Fruit fly (Drosophila melanogaster) whole organism, embryonic: ENCODE measurements around the gene Orct2.

Experiments used
- BtbVII ChIP-seq: fragments of 200-800 bp; sonication (Bioruptor generic); optimal IDR thresholded peaks from 3 replicates; lab custom pipeline; 2017; ENCODE audit warnings: missing biosample characterization, mild to moderate bottlenecking, missing genetic modification characterization
- C15 ChIP-seq: fragments of 200-800 bp; sonication (Bioruptor generic); IDR thresholded peaks from 3 replicates; pipeline ENCODE4 v1.3.6; 2022; ENCODE audit warnings: missing biosample characterization, missing genetic modification characterization
- CG10321 ChIP-seq: fragments of 200-800 bp; sonication (Bioruptor generic); IDR thresholded peaks from 2 replicates; pipeline ENCODE4 v1.3.6; 2022; ENCODE audit warnings: missing biosample characterization, missing genetic modification characterization
- CG12071 ChIP-seq: fragments of 200-800 bp; sonication (Bioruptor generic); optimal IDR thresholded peaks from 3 replicates; lab custom pipeline; 2018; ENCODE audit warnings: missing biosample characterization, mild to moderate bottlenecking, missing genetic modification characterization
- CG12299 ChIP-seq: fragments of 200-800 bp; sonication (Bioruptor generic); optimal IDR thresholded peaks from 2 replicates; lab custom pipeline; 2018; ENCODE audit warnings: missing biosample characterization, mild to moderate bottlenecking, missing genetic modification characterization
- CG13424 ChIP-seq: fragments of 200-800 bp; sonication (Bioruptor generic); optimal IDR thresholded peaks from 2 replicates; lab custom pipeline; 2019; ENCODE audit warnings: missing biosample characterization, mild to moderate bottlenecking, missing genetic modification characterization, moderate library complexity
- CG14860 ChIP-seq: fragments of 200-800 bp; sonication (Bioruptor generic); IDR thresholded peaks from 3 replicates; pipeline ENCODE4 v1.3.6; 2022; ENCODE audit warnings: missing biosample characterization, missing genetic modification characterization; ENCODE audit not compliant: partially characterized antibody
- CG1603 ChIP-seq: fragments of 200-800 bp; sonication (Bioruptor generic); optimal IDR thresholded peaks from 2 replicates; lab custom pipeline; 2019; ENCODE audit warnings: missing biosample characterization, mild to moderate bottlenecking, missing genetic modification characterization, moderate library complexity
- CG16815 ChIP-seq: fragments of 200-800 bp; sonication (Bioruptor generic); optimal IDR thresholded peaks from 3 replicates; lab custom pipeline; 2017; ENCODE audit warnings: missing biosample characterization, mild to moderate bottlenecking, missing genetic modification characterization
- CG17186 ChIP-seq: fragments of 200-800 bp; sonication (Bioruptor generic); optimal IDR thresholded peaks from 3 replicates; lab custom pipeline; 2017; ENCODE audit warnings: missing biosample characterization, missing genetic modification reagents, missing genetic modification characterization
- CG18262 ChIP-seq: fragments of 200-800 bp; optimal IDR thresholded peaks from 3 replicates; lab custom pipeline; 2019; ENCODE audit warnings: missing biosample characterization, mild to moderate bottlenecking, missing genetic modification characterization, moderate library complexity
- CG18476 ChIP-seq: fragments of 200-800 bp; sonication (Bioruptor generic); optimal IDR thresholded peaks from 2 replicates; lab custom pipeline; 2016; ENCODE audit warnings: missing biosample characterization, mild to moderate bottlenecking, missing genetic modification characterization
- CG18599 ChIP-seq: fragments of 200-800 bp; sonication (Bioruptor generic); optimal IDR thresholded peaks from 3 replicates; lab custom pipeline; 2017; ENCODE audit warnings: missing biosample characterization, missing genetic modification characterization, mild to moderate bottlenecking, moderate library complexity, missing genetic modification reagents
- CG31441 ChIP-seq: fragments of 200-800 bp; sonication (Bioruptor generic); IDR thresholded peaks from 2 replicates; pipeline ENCODE4 v1.3.6; 2022; ENCODE audit warnings: missing biosample characterization, missing genetic modification characterization
- CG3163 ChIP-seq: fragments of 200-800 bp; sonication (Bioruptor generic); optimal IDR thresholded peaks from 3 replicates; lab custom pipeline; 2016; ENCODE audit warnings: missing biosample characterization, missing genetic modification characterization
- CG6272 ChIP-seq: fragments of 200-800 bp; sonication (Bioruptor generic); IDR thresholded peaks from 2 replicates; pipeline ENCODE4 v1.3.6; 2022; ENCODE audit warnings: missing biosample characterization, missing genetic modification characterization
- CG6854 ChIP-seq: fragments of 200-800 bp; sonication (Bioruptor generic); optimal IDR thresholded peaks from 3 replicates; lab custom pipeline; 2017; ENCODE audit warnings: missing biosample characterization, mild to moderate bottlenecking, missing genetic modification characterization
- CG7963 ChIP-seq: fragments of 200-800 bp; sonication (Bioruptor generic); IDR thresholded peaks from 3 replicates; pipeline ENCODE4 v1.3.6; 2022; ENCODE audit warnings: missing biosample characterization, missing genetic modification characterization; ENCODE audit not compliant: partially characterized antibody
- CG8281 ChIP-seq: fragments of 200-800 bp; sonication (Bioruptor generic); optimal IDR thresholded peaks from 2 replicates; lab custom pipeline; 2018; ENCODE audit warnings: missing biosample characterization, mild to moderate bottlenecking, missing genetic modification characterization, moderate library complexity
- D ChIP-seq, 2 experiments: fragments of 200-800 bp in 1 of 2; fragments of >200 bp in 1 of 2; sonication (Bioruptor generic) in 1 of 2; optimal IDR thresholded peaks; 2 replicates in 1 of 2; 3 replicates in 1 of 2; lab custom pipeline; 2017; ENCODE audit warnings: mild to moderate bottlenecking in 1 of 2, missing biosample characterization in 1 of 2, missing genetic modification characterization in 1 of 2, missing genetic modification reagents in 1 of 2
- Dll ChIP-seq: fragments of 200-800 bp; sonication (Bioruptor generic); IDR thresholded peaks from 4 replicates; pipeline ENCODE4 v1.3.6; 2022; ENCODE audit warnings: missing biosample characterization, missing genetic modification characterization; ENCODE audit not compliant: partially characterized antibody
- Dp ChIP-seq: fragments of 200-800 bp; sonication (Bioruptor generic); optimal IDR thresholded peaks from 2 replicates; lab custom pipeline; 2018; ENCODE audit warnings: missing biosample characterization, mild to moderate bottlenecking, missing genetic modification characterization, moderate library complexity
- E2f2 ChIP-seq: fragments of 200-800 bp; sonication (Bioruptor generic); IDR thresholded peaks from 2 replicates; pipeline ENCODE4 v1.3.6; 2022; ENCODE audit warnings: missing biosample characterization, missing genetic modification characterization
- Ets65A ChIP-seq: fragments of 200-800 bp; sonication (Bioruptor generic); peaks from one replicate; lab custom pipeline; 2016; ENCODE audit warnings: missing biosample characterization, missing genetic modification characterization
- H15 ChIP-seq: fragments of 200-800 bp; sonication (Bioruptor generic); IDR thresholded peaks from 3 replicates; pipeline ENCODE4 v1.3.6; 2022; ENCODE audit warnings: missing biosample characterization, missing genetic modification characterization
- HmgZ ChIP-seq: fragments of 200-800 bp; sonication (Bioruptor generic); optimal IDR thresholded peaks from 2 replicates; lab custom pipeline; 2018; ENCODE audit warnings: missing biosample characterization, mild to moderate bottlenecking, missing genetic modification characterization
- MESR4 ChIP-seq: fragments of 200-800 bp; sonication (Bioruptor generic); optimal IDR thresholded peaks from 2 replicates; lab custom pipeline; 2018; ENCODE audit warnings: missing biosample characterization, mild to moderate bottlenecking, missing genetic modification characterization, moderate library complexity
- Mad ChIP-seq: fragments of 200-800 bp; sonication (Bioruptor generic); optimal IDR thresholded peaks from 2 replicates; lab custom pipeline; 2016; ENCODE audit warnings: missing biosample characterization, missing genetic modification characterization
- Max ChIP-seq: fragments of 200-800 bp; sonication (Bioruptor generic); optimal IDR thresholded peaks from 2 replicates; lab custom pipeline; 2016; ENCODE audit warnings: missing biosample characterization, mild to moderate bottlenecking, missing genetic modification characterization
- Stat92E ChIP-seq, 3 experiments: fragments of >200 bp in 2 of 3; fragments of 200-800 bp in 1 of 3; sonication (Bioruptor generic) in 1 of 3; optimal IDR thresholded peaks; 2 replicates each; lab custom pipeline; 2017 to 2019; ENCODE audit warnings: missing biosample characterization in 3 of 3, missing genetic modification characterization in 3 of 3, mild to moderate bottlenecking in 1 of 3, moderate library complexity in 1 of 3
- bigmax ChIP-seq: fragments of 200-800 bp; sonication (Bioruptor generic); optimal IDR thresholded peaks from 2 replicates; lab custom pipeline; 2018; ENCODE audit warnings: missing biosample characterization, mild to moderate bottlenecking, missing genetic modification characterization
- bsh ChIP-seq, 2 experiments: fragments of 200-800 bp; sonication (Bioruptor generic); optimal IDR thresholded peaks; 2 replicates each; lab custom pipeline; 2017 to 2018; ENCODE audit warnings: mild to moderate bottlenecking in 2 of 2, missing biosample characterization in 2 of 2, missing genetic modification characterization in 2 of 2, moderate library complexity in 1 of 2
- btn ChIP-seq: fragments of 200-800 bp; sonication (Bioruptor generic); optimal IDR thresholded peaks from 2 replicates; lab custom pipeline; 2016; ENCODE audit warnings: missing biosample characterization, missing genetic modification characterization
- chinmo ChIP-seq: fragments of 200-800 bp; sonication (Bioruptor generic); IDR thresholded peaks from 4 replicates; pipeline ENCODE4 v1.3.6; 2022; ENCODE audit warnings: missing biosample characterization, missing genetic modification characterization; ENCODE audit not compliant: partially characterized antibody
- disco-r ChIP-seq: fragments of 200-800 bp; sonication (Bioruptor generic); optimal IDR thresholded peaks from 2 replicates; lab custom pipeline; 2016; ENCODE audit warnings: missing biosample characterization, missing genetic modification characterization
- dm ChIP-seq: fragments of 200-800 bp; sonication (Bioruptor generic); optimal IDR thresholded peaks from 3 replicates; lab custom pipeline; 2016; ENCODE audit warnings: missing biosample characterization, missing genetic modification characterization
- dmrt11E ChIP-seq: fragments of 200-800 bp; sonication (Bioruptor generic); optimal IDR thresholded peaks from 3 replicates; lab custom pipeline; 2018; ENCODE audit warnings: missing biosample characterization, mild to moderate bottlenecking, missing genetic modification characterization, moderate library complexity
- eyg ChIP-seq: fragments of 200-800 bp; sonication (Bioruptor generic); optimal IDR thresholded peaks from 3 replicates; lab custom pipeline; 2016; ENCODE audit warnings: missing biosample characterization, missing genetic modification characterization
- h ChIP-seq: fragments of >200 bp; optimal IDR thresholded peaks from 2 replicates; lab custom pipeline; 2017
- jumu ChIP-seq: fragments of 200-800 bp; sonication (Bioruptor generic); optimal IDR thresholded peaks from 3 replicates; lab custom pipeline; 2016; ENCODE audit warnings: missing biosample characterization, missing genetic modification characterization
- lola ChIP-seq, 3 experiments: fragments of >200 bp in 2 of 3; fragments of 200-800 bp in 1 of 3; sonication (Bioruptor generic) in 1 of 3; optimal IDR thresholded peaks; 2 replicates each; lab custom pipeline; 2017 to 2019; ENCODE audit warnings: missing biosample characterization in 3 of 3, missing genetic modification characterization in 3 of 3, mild to moderate bottlenecking in 1 of 3, moderate library complexity in 1 of 3
- mirr ChIP-seq: fragments of 200-800 bp; sonication (Bioruptor generic); optimal IDR thresholded peaks from 3 replicates; lab custom pipeline; 2018; ENCODE audit warnings: missing biosample characterization, mild to moderate bottlenecking, missing genetic modification characterization
- prd ChIP-seq, 3 experiments: fragments of >200 bp in 2 of 3; fragments of 200-800 bp in 1 of 3; sonication (Bioruptor generic) in 1 of 3; optimal IDR thresholded peaks in 2 of 3; IDR thresholded peaks in 1 of 3; 2 replicates in 2 of 3; 3 replicates in 1 of 3; pipeline versions ENCODE4 v1.3.6 to Lab custom; 2017 to 2022; ENCODE audit warnings: missing biosample characterization in 1 of 3, missing genetic modification characterization in 1 of 3
- psq ChIP-seq: fragments of 200-800 bp; sonication (Bioruptor generic); optimal IDR thresholded peaks from 2 replicates; lab custom pipeline; 2017; ENCODE audit warnings: missing biosample characterization, missing genetic modification characterization
- ro ChIP-seq: fragments of 200-800 bp; sonication (Bioruptor generic); IDR thresholded peaks from 2 replicates; pipeline ENCODE4 v1.3.6; 2022; ENCODE audit warnings: missing biosample characterization, missing genetic modification characterization
- sob ChIP-seq: fragments of 200-800 bp; sonication (Bioruptor generic); IDR thresholded peaks from 2 replicates; pipeline ENCODE4 v1.3.6; 2022; ENCODE audit warnings: missing biosample characterization, missing genetic modification characterization
- tll ChIP-seq, 2 experiments: fragments of 200-800 bp in 1 of 2; fragments of >200 bp in 1 of 2; sonication (Bioruptor generic) in 1 of 2; optimal IDR thresholded peaks; 2 replicates each; lab custom pipeline; 2017 to 2019; ENCODE audit warnings: missing biosample characterization in 2 of 2, missing genetic modification characterization in 2 of 2, mild to moderate bottlenecking in 1 of 2, moderate library complexity in 1 of 2
- toy ChIP-seq: fragments of 200-800 bp; sonication (Bioruptor generic); IDR thresholded peaks from 2 replicates; pipeline ENCODE4 v1.3.6; 2022; ENCODE audit warnings: missing biosample characterization, missing genetic modification characterization
- tx ChIP-seq: fragments of 200-800 bp; sonication (Bioruptor generic); optimal IDR thresholded peaks from 2 replicates; lab custom pipeline; 2016; ENCODE audit warnings: missing biosample characterization, missing genetic modification characterization

Orct2 gene

dm6 chr3R:24320342-24320711 is 47.5 kb downstream of the Orct2 start (continued):
- peak; percentile 28 for TF ChIP-seq dm
- no peak for TF ChIP-seq mirr (GFP tag; lab: Kevin White, UChicago)
- peak; percentile 43 for TF ChIP-seq MESR4
- TF ChIP-seq lola (GFP tag; optimal IDR thresholded peaks at IDR 0.05; lab: Kevin White, UChicago), result no peak
- TF ChIP-seq Stat92E (GFP tag; optimal IDR thresholded peaks at IDR 0.05; lab: Kevin White, UChicago), result no peak
- no peak for TF ChIP-seq CG18599 (GFP tag; lab: Kevin White, UChicago)
- TF ChIP-seq CG17186 (GFP tag; lab: Kevin White, UChicago), result peak; percentile 41
- TF ChIP-seq psq, result no peak
- TF ChIP-seq sob, result no peak
- TF ChIP-seq D (optimal IDR thresholded peaks at IDR 0.05; lab: Kevin White, UChicago), result no peak
- TF ChIP-seq D (GFP tag; optimal IDR thresholded peaks at IDR 0.05; lab: Kevin White, UChicago), result no peak
- peak; percentile 97 for TF ChIP-seq CG10321 (GFP tag; lab: Robert Waterston, UW)
- TF ChIP-seq ro (GFP tag; lab: Robert Waterston, UW), result no peak
- TF ChIP-seq prd (optimal IDR thresholded peaks at IDR 0.05; lab: Kevin White, UChicago), result no peak
- no peak; the same call in 2 of the 3 replicates for TF ChIP-seq prd (GFP tag; IDR thresholded peaks at IDR 0.05; lab: Robert Waterston, UW)
- peak; percentile 68 for TF ChIP-seq CG12299 (tag; lab: Kevin White, UChicago)
- no peak for TF ChIP-seq tx (GFP tag; lab: Kevin White, UChicago)
- no peak for TF ChIP-seq dmrt11E (tag; lab: Kevin White, UChicago)
- no peak for TF ChIP-seq C15
- no peak for TF ChIP-seq CG8281 (tag; lab: Kevin White, UChicago)
- TF ChIP-seq btn (GFP tag; lab: Kevin White, UChicago), result no peak
- TF ChIP-seq CG16815 (GFP tag; lab: Kevin White, UChicago), result no peak
- TF ChIP-seq CG14860 (GFP tag; lab: Robert Waterston, UW), result peak; percentile 11; the same call in 1 of the 3 replicates
- no peak for TF ChIP-seq BtbVII (GFP tag; lab: Kevin White, UChicago)
- TF ChIP-seq Max (GFP tag; lab: Kevin White, UChicago), result no peak
- no peak for TF ChIP-seq toy
- no peak for TF ChIP-seq CG18476 (GFP tag; lab: Kevin White, UChicago)
- TF ChIP-seq chinmo (GFP tag; lab: Robert Waterston, UW), result peak; percentile 81; the same call in 3 of the 4 replicates
- no peak for TF ChIP-seq eyg
- TF ChIP-seq CG6854 (GFP tag; lab: Kevin White, UChicago), result no peak
- TF ChIP-seq bsh (GFP tag; optimal IDR thresholded peaks at IDR 0.05; lab: Kevin White, UChicago), result no peak
- TF ChIP-seq CG18262, result no peak
- no peak for TF ChIP-seq jumu (GFP tag; lab: Kevin White, UChicago)
- peak; percentile 66; the same call in 3 of the 4 replicates for TF ChIP-seq Dll
- no peak for TF ChIP-seq H15 (GFP tag; lab: Robert Waterston, UW)
- TF ChIP-seq bigmax (GFP tag; lab: Kevin White, UChicago), result no peak
- TF ChIP-seq disco-r (GFP tag; lab: Kevin White, UChicago), result no peak
- no peak for TF ChIP-seq h (lab: Kevin White, UChicago)
- no peak for TF ChIP-seq CG1603 (tag; lab: Kevin White, UChicago)
- TF ChIP-seq E2f2, result peak; percentile 88
- TF ChIP-seq HmgZ, result peak; percentile 25
- TF ChIP-seq CG12071, result no peak
- peak in 1 of 2 experiments; percentile 61 for TF ChIP-seq tll (GFP tag; optimal IDR thresholded peaks at IDR 0.05; lab: Kevin White, UChicago)
- no peak for TF ChIP-seq CG31441 (GFP tag; lab: Robert Waterston, UW)
- no peak for TF ChIP-seq Mad
- no peak for TF ChIP-seq CG13424 (tag; lab: Kevin White, UChicago)
- no peak for TF ChIP-seq CG3163
- TF ChIP-seq Dp (GFP tag; lab: Kevin White, UChicago), result peak; percentile 76
- peak; percentile 46; the same call in 1 of the 3 replicates for TF ChIP-seq CG7963 (GFP tag; lab: Robert Waterston, UW)
- no peak for TF ChIP-seq Ets65A (GFP tag; lab: Kevin White, UChicago)
- TF ChIP-seq CG6272 (GFP tag; lab: Robert Waterston, UW), result no peak
